Worm (Caenorhabditis elegans): ENCODE results near the gene irld-34.

Gene irld-34

DNA sequence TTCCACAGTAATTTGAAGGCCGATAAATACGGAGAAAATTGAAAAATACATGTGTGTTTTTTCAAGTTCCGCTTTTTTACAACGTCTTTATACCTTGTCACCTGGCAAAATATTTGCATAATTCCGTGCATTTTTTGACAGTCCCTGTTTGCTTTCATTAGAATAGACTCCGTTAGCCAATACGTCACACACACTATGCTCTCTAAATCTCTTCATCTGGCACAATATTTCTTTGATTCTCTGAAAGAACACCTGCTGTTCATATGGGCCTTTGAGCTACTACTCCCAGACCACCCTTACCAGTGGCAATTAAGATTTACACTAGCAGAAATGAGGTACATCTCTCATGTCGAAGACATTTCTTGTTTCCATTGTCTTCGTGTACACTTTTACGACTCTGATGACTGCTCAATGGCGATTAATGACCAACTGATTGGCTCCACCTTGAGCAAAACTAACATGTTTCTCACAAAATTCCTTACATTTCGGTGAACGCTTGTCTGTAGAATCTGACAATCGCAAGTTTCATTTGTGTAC, 36.5 kb upstream of the irld-34 start, which contains the start of gene grl-11:
Gene grl-11 (minus strand): TSS at position 51 of the 537 bp plus-strand sequence.
- no peak for TF ChIP-seq tbx-8 (GFP tag; optimal IDR thresholded peaks at IDR 0.05)
- TF ChIP-seq cnd-1 (tag; optimal IDR thresholded peaks at IDR 0.05) = peak; percentile 25
- peak; percentile 74 for TF ChIP-seq hlh-1 (tag; optimal IDR thresholded peaks at IDR 0.05)
- no peak for TF ChIP-seq unc-39 (tag; optimal IDR thresholded peaks at IDR 0.05)
- TF ChIP-seq sem-2 (GFP tag; optimal IDR thresholded peaks at IDR 0.05) = no peak
- no peak for TF ChIP-seq nhr-237 (tag; optimal IDR thresholded peaks at IDR 0.05)

DNA sequence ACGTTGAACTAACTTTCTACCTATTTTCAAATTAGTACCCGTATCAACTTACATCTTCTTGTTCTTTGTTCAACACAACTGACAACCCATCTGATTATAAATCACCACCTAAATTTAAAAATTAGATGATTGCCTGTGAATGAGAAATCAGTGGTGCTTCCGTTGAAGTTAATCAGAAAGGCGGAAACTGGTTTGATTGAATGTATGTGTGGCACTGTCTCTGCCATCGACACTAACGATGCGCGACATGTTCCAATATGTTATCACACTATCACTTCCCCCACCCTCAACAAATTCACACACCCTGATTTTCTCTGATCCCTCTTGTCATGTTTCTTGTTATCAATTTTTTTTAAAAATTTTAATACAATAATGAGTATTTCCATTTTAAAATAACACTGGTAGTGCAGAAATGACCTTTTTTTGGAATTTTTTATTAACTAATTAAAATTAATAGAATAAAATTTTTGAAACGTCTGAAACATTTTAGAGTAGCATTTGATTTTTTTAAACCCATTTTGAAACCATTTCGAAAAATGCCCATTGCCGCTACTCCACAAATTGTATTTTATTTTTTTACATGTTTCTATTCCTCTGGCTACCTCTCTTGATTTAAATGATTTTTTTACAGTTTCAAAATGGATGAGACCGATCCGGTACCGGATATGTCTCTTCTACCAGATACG, 35.8 kb upstream of the irld-34 start, which contains the start of gene ced-11:
Gene ced-11 (plus strand): TSS at position 636 of the 686 bp plus-strand sequence.
- no peak for TF ChIP-seq elt-3 (tag; optimal IDR thresholded peaks at IDR 0.05)
- no peak for TF ChIP-seq ces-1 (GFP tag; optimal IDR thresholded peaks at IDR 0.05)
- TF ChIP-seq ceh-43 (GFP tag; optimal IDR thresholded peaks at IDR 0.05) = no peak
- no peak for TF ChIP-seq blmp-1 (tag; optimal IDR thresholded peaks at IDR 0.05)
- TF ChIP-seq unc-39 (tag; optimal IDR thresholded peaks at IDR 0.05) = no peak
- TF ChIP-seq mls-2 (tag; optimal IDR thresholded peaks at IDR 0.05) = no peak
- TF ChIP-seq nhr-28 (tag; optimal IDR thresholded peaks at IDR 0.05) = no peak
- no peak for TF ChIP-seq flh-1 (GFP tag; optimal IDR thresholded peaks at IDR 0.05)
- no peak for TF ChIP-seq nhr-76 (tag; optimal IDR thresholded peaks at IDR 0.05)

DNA sequence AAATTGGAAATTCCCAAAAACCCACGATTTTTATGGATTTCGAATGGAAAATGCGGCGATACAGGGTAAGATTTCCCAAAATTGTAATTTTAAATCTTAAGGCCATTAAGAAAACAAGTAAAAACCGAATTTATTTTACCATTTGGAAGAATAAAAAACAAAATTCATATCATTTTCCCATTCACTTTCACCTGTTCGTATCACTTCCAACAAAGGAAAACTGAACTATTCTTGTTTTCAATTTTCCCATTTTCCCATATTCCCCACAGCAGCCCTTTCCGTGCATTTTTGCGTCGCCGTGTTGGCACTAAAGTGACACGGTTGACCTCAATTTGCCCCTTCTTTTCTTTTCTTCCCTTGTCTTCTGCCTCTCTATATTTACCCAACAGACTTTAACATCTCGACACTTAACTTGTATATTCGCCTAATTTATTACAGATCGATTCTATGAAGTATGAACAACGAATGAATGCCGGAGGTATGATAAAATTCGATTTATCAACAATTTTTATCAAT, 29.0 kb upstream of the irld-34 start, which contains the start of gene sec-16A.1:
Gene sec-16A.1 (plus strand): TSS at position 51 of the 516 bp plus-strand sequence.
- TF ChIP-seq nhr-2 (tag; optimal IDR thresholded peaks at IDR 0.05) (peak; percentile 65), mls-2 (tag; optimal IDR thresholded peaks at IDR 0.05) (no peak), lsy-2 (tag; optimal IDR thresholded peaks at IDR 0.05) (peak; percentile 8), sptf-1 (tag; optimal IDR thresholded peaks at IDR 0.05) (no peak)

DNA sequence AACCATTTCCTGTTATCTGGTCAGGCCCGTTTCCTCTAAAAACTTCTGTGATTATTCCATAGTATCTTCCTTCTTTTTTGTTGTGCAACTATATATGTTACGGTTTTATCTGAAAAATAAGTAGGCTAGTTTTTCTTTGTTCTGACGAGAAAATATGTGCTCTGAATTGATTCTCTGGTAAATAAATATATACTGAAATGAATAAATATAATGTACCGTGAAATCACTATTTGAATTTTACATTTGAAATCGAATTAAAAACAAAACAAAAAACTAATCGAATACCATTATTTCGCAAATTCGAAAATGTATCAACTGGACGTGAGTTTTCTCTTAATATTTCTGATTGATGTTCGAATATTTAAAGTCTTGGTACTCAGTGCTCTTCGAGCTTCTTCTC, 24.3 kb upstream of the irld-34 start, which contains the start of gene ZK512.10:
Gene ZK512.10 (plus strand): TSS at position 301 of the 400 bp plus-strand sequence.
- no peak for TF ChIP-seq ceh-83 (GFP tag; optimal IDR thresholded peaks at IDR 0.05)
- TF ChIP-seq ztf-11 (tag; optimal IDR thresholded peaks at IDR 0.05) = no peak
- no peak for TF ChIP-seq M03D4.4 (tag; optimal IDR thresholded peaks at IDR 0.05)
- no peak for TF ChIP-seq nhr-76 (tag; optimal IDR thresholded peaks at IDR 0.05)
- TF ChIP-seq blmp-1 (tag; optimal IDR thresholded peaks at IDR 0.05) = no peak
- TF ChIP-seq elt-3 (tag; optimal IDR thresholded peaks at IDR 0.05) = no peak
- TF ChIP-seq lsy-2 (tag; optimal IDR thresholded peaks at IDR 0.05) = no peak
- TF ChIP-seq lin-13 (tag; optimal IDR thresholded peaks at IDR 0.05) = no peak
- no peak for TF ChIP-seq unc-120 (tag; optimal IDR thresholded peaks at IDR 0.05; ENCODE audit: poor library complexity, severe bottlenecking)
- no peak for TF ChIP-seq mls-2 (tag; optimal IDR thresholded peaks at IDR 0.05)

DNA sequence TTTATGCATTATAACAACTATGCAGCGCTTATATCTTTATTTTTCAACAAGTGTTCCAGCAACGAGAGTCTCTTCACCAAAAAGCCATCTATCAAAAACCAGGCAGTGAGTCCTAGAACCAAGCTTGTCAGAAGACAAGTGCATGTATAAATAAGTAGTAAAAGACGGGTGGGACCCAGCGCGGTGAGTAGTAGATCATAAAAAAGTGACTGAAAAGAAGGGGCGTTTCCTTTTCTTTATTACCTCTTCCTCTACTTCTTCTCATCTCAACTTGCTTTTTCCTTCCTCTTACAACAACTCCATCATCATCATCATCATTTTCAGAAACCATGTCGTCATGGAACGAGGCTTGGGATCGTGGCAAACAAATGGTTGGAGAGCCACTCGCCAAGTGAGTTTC, 18.3 kb upstream of the irld-34 start, which contains the start of gene eat-4:
Gene eat-4 (plus strand): TSS at position 301 of the 400 bp plus-strand sequence.
- TF ChIP-seq unc-120 (tag; optimal IDR thresholded peaks at IDR 0.05; ENCODE audit: poor library complexity, severe bottlenecking) (no peak), mls-2 (tag; optimal IDR thresholded peaks at IDR 0.05) (no peak), pha-4 (tag; optimal IDR thresholded peaks at IDR 0.05) (no peak), bed-3 (GFP tag; optimal IDR thresholded peaks at IDR 0.05) (no peak), nhr-76 (tag; optimal IDR thresholded peaks at IDR 0.05) (no peak), ceh-39 (tag; optimal IDR thresholded peaks at IDR 0.05) (no peak), blmp-1 (tag; optimal IDR thresholded peaks at IDR 0.05) (no peak), nhr-2 (tag; optimal IDR thresholded peaks at IDR 0.05) (no peak), drap-1 (GFP tag; optimal IDR thresholded peaks at IDR 0.05) (no peak), unc-39 (tag; optimal IDR thresholded peaks at IDR 0.05) (no peak), nhr-12 (tag; optimal IDR thresholded peaks at IDR 0.05) (no peak), ceh-83 (GFP tag; optimal IDR thresholded peaks at IDR 0.05) (no peak), flh-1 (GFP tag; optimal IDR thresholded peaks at IDR 0.05) (no peak)

DNA sequence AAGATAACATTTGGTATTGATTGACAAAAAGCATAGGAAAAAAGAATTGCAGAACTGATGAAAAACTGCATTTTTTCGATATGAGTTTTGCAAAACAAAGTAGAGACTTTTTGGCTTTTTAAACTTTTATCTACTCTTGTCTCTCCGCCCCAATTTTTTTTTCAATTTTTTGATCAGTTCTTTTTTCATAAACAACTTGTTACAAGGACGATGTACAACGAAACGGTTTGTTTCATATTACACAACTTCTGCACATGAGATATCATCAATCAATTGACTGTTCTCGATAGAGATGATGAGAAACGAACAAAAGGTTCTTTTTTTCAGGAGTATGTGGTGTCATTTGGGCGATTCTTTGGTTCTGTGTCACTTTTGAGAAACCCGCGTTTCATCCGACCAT, 16.3 kb upstream of the irld-34 start, which contains the start of gene ZK512.7:
Gene ZK512.7 (minus strand): TSS at position 101 of the 400 bp plus-strand sequence.
- TF ChIP-seq ceh-83 (GFP tag; optimal IDR thresholded peaks at IDR 0.05) = no peak
- TF ChIP-seq blmp-1 (tag; optimal IDR thresholded peaks at IDR 0.05) = no peak
- no peak for TF ChIP-seq cnd-1 (tag; optimal IDR thresholded peaks at IDR 0.05)
- TF ChIP-seq lsy-2 (tag; optimal IDR thresholded peaks at IDR 0.05) = no peak
- no peak for TF ChIP-seq ceh-43 (GFP tag; optimal IDR thresholded peaks at IDR 0.05)
- no peak for TF ChIP-seq ham-2 (GFP tag; optimal IDR thresholded peaks at IDR 0.05)
- no peak for TF ChIP-seq ceh-39 (tag; optimal IDR thresholded peaks at IDR 0.05)
- no peak for TF ChIP-seq unc-120 (tag; optimal IDR thresholded peaks at IDR 0.05; ENCODE audit: poor library complexity, severe bottlenecking)
- no peak for TF ChIP-seq M03D4.4 (tag; optimal IDR thresholded peaks at IDR 0.05)
- TF ChIP-seq nhr-237 (tag; optimal IDR thresholded peaks at IDR 0.05) = no peak
- no peak for TF ChIP-seq sptf-1 (tag; optimal IDR thresholded peaks at IDR 0.05)
- no peak for TF ChIP-seq unc-62 (GFP tag; optimal IDR thresholded peaks at IDR 0.05)
- no peak for TF ChIP-seq sem-2 (GFP tag; optimal IDR thresholded peaks at IDR 0.05)
- TF ChIP-seq mls-2 (tag; optimal IDR thresholded peaks at IDR 0.05) = no peak
- TF ChIP-seq elt-3 (tag; optimal IDR thresholded peaks at IDR 0.05) = no peak
- TF ChIP-seq bed-3 (GFP tag; optimal IDR thresholded peaks at IDR 0.05) = no peak
- TF ChIP-seq elt-1 (tag; optimal IDR thresholded peaks at IDR 0.05; ENCODE audit: borderline replicate concordance, insufficient read depth) = no peak
- no peak for TF ChIP-seq drap-1 (GFP tag; optimal IDR thresholded peaks at IDR 0.05)
